Fruit fly (Drosophila melanogaster) whole organism, embryonic: Measurements from ENCODE around the gene CG11617.

Source experiments
- CG10366 ChIP-seq: fragments of 200-800 bp; sonication (Bioruptor generic); IDR thresholded peaks from 2 replicates; pipeline ENCODE4 v1.3.6; 2022; ENCODE audit warnings: missing biosample characterization, missing genetic modification characterization
- CG7556 ChIP-seq: fragments of 200-800 bp; sonication (Bioruptor generic); optimal IDR thresholded peaks from 2 replicates; lab custom pipeline; 2017; ENCODE audit warnings: missing biosample characterization, mild to moderate bottlenecking, missing genetic modification characterization
- Lim3 ChIP-seq: fragments of 200-800 bp; sonication (Bioruptor generic); IDR thresholded peaks from 2 replicates; pipeline ENCODE4 v1.3.6; 2022; ENCODE audit warnings: missing biosample characterization, missing genetic modification characterization
- Max ChIP-seq: fragments of 200-800 bp; sonication (Bioruptor generic); optimal IDR thresholded peaks from 2 replicates; lab custom pipeline; 2016; ENCODE audit warnings: missing biosample characterization, mild to moderate bottlenecking, missing genetic modification characterization
- esg ChIP-seq: fragments of 200-800 bp; sonication (Bioruptor generic); conservative IDR thresholded peaks from 2 replicates; pipeline ENCODE4 v1.3.6; 2022; ENCODE audit warnings: missing biosample characterization, missing genetic modification characterization

dm6 chr2L:223867-224598 lies 16.9 kb upstream of the CG11617 start:
- no peak for TF ChIP-seq esg
- no peak for TF ChIP-seq CG7556
- TF ChIP-seq Lim3 (GFP tag; lab: Robert Waterston, UW), result no peak
- TF ChIP-seq CG10366 (GFP tag; lab: Robert Waterston, UW), result no peak
- no peak for TF ChIP-seq Max (GFP tag; lab: Kevin White, UChicago)
